Fruit fly (Drosophila melanogaster) whole organism, embryonic: ENCODE data around the gene Cyt-c-p.

Experiments
- CG10462 ChIP-seq: fragments of 200-800 bp; sonication (Bioruptor generic); optimal IDR thresholded peaks from 2 replicates; lab custom pipeline; 2016; ENCODE audit warnings: missing biosample characterization, missing genetic modification characterization
- CG10543 ChIP-seq: fragments of 200-800 bp; sonication (Bioruptor generic); optimal IDR thresholded peaks from 3 replicates; lab custom pipeline; 2017; ENCODE audit warnings: missing biosample characterization, mild to moderate bottlenecking, missing genetic modification characterization, moderate library complexity
- CG10654 ChIP-seq: fragments of 200-800 bp; sonication (Bioruptor generic); optimal IDR thresholded peaks from 2 replicates; lab custom pipeline; 2016; ENCODE audit warnings: missing biosample characterization, missing genetic modification characterization
- CG10979 ChIP-seq: fragments of 200-800 bp; sonication (Bioruptor generic); optimal IDR thresholded peaks from 2 replicates; lab custom pipeline; 2018; ENCODE audit warnings: missing biosample characterization, mild to moderate bottlenecking, missing genetic modification characterization, moderate library complexity
- CG12155 ChIP-seq: fragments of 200-800 bp; sonication (Bioruptor generic); optimal IDR thresholded peaks from 3 replicates; lab custom pipeline; 2016; ENCODE audit warnings: missing biosample characterization, missing genetic modification characterization
- CG12744 ChIP-seq: fragments of 200-800 bp; sonication (Bioruptor generic); optimal IDR thresholded peaks from 2 replicates; lab custom pipeline; 2016; ENCODE audit warnings: missing biosample characterization, missing genetic modification characterization
- CG12942 ChIP-seq: fragments of 200-800 bp; sonication (Bioruptor generic); optimal IDR thresholded peaks from 3 replicates; lab custom pipeline; 2016; ENCODE audit warnings: missing biosample characterization, missing genetic modification characterization
- CG17802 ChIP-seq: fragments of 200-800 bp; sonication (Bioruptor generic); optimal IDR thresholded peaks from 2 replicates; lab custom pipeline; 2018; ENCODE audit warnings: missing biosample characterization, mild to moderate bottlenecking, missing genetic modification characterization, moderate library complexity
- CG2116 ChIP-seq: fragments of 200-800 bp; sonication (Bioruptor generic); optimal IDR thresholded peaks from 3 replicates; lab custom pipeline; 2018; ENCODE audit warnings: missing biosample characterization, mild to moderate bottlenecking, missing genetic modification characterization
- CG2129 ChIP-seq: fragments of 200-800 bp; sonication (Bioruptor generic); IDR thresholded peaks from 2 replicates; pipeline ENCODE4 v1.3.6; 2022; ENCODE audit warnings: missing biosample characterization, missing genetic modification characterization; ENCODE audit not compliant: partially characterized antibody
- CG2678 ChIP-seq: fragments of 200-800 bp; sonication (Bioruptor generic); optimal IDR thresholded peaks from 3 replicates; lab custom pipeline; 2019; ENCODE audit warnings: missing biosample characterization, mild to moderate bottlenecking, missing genetic modification characterization, moderate library complexity
- CG31441 ChIP-seq: fragments of 200-800 bp; sonication (Bioruptor generic); IDR thresholded peaks from 2 replicates; pipeline ENCODE4 v1.3.6; 2022; ENCODE audit warnings: missing biosample characterization, missing genetic modification characterization
- CG33557 ChIP-seq: fragments of 200-800 bp; sonication (Bioruptor generic); optimal IDR thresholded peaks from 2 replicates; lab custom pipeline; 2019; ENCODE audit warnings: missing biosample characterization, mild to moderate bottlenecking, missing genetic modification characterization, moderate library complexity
- CG6765 ChIP-seq: fragments of 200-800 bp; sonication (Bioruptor generic); optimal IDR thresholded peaks from 3 replicates; lab custom pipeline; 2017; ENCODE audit warnings: missing biosample characterization, mild to moderate bottlenecking, missing genetic modification characterization
- CG7745 ChIP-seq: fragments of 200-800 bp; sonication (Bioruptor generic); optimal IDR thresholded peaks from 2 replicates; lab custom pipeline; 2018; ENCODE audit warnings: missing biosample characterization, mild to moderate bottlenecking, missing genetic modification characterization, moderate library complexity
- CG8089 ChIP-seq: fragments of 200-800 bp; sonication (Bioruptor generic); optimal IDR thresholded peaks from 3 replicates; lab custom pipeline; 2016; ENCODE audit warnings: missing biosample characterization, missing genetic modification characterization
- CG8281 ChIP-seq: fragments of 200-800 bp; sonication (Bioruptor generic); optimal IDR thresholded peaks from 2 replicates; lab custom pipeline; 2018; ENCODE audit warnings: missing biosample characterization, mild to moderate bottlenecking, missing genetic modification characterization, moderate library complexity
- CG8765 ChIP-seq: fragments of 200-800 bp; sonication (Bioruptor generic); IDR thresholded peaks from 2 replicates; pipeline ENCODE4 v1.3.6; 2022; ENCODE audit warnings: missing biosample characterization, missing genetic modification characterization
- CG8944 ChIP-seq: fragments of 200-800 bp; sonication (Bioruptor generic); optimal IDR thresholded peaks from 3 replicates; lab custom pipeline; 2016; ENCODE audit warnings: missing biosample characterization, missing genetic modification characterization
- H2.0 ChIP-seq: fragments of 200-800 bp; sonication (Bioruptor generic); IDR thresholded peaks from 2 replicates; pipeline ENCODE4 v1.3.6; 2022; ENCODE audit warnings: missing biosample characterization, missing genetic modification characterization
- Hmr ChIP-seq: fragments of 200-800 bp; sonication (Bioruptor generic); optimal IDR thresholded peaks from 3 replicates; lab custom pipeline; 2017; ENCODE audit warnings: mild to moderate bottlenecking, missing biosample characterization, missing genetic modification reagents, missing genetic modification characterization
- MTF-1 ChIP-seq: fragments of 200-800 bp; sonication (Bioruptor generic); optimal IDR thresholded peaks from 2 replicates; lab custom pipeline; 2018; ENCODE audit warnings: missing biosample characterization, mild to moderate bottlenecking, missing genetic modification characterization, borderline replicate concordance
- Nf-YA ChIP-seq: fragments of 200-800 bp; sonication (Bioruptor generic); IDR thresholded peaks from 2 replicates; pipeline ENCODE4 v1.3.6; 2022; ENCODE audit warnings: missing biosample characterization, missing genetic modification characterization
- Scr ChIP-seq: fragments of 200-800 bp; sonication (Bioruptor generic); IDR thresholded peaks from 2 replicates; pipeline ENCODE4 v1.3.6; 2022; ENCODE audit warnings: missing biosample characterization, missing genetic modification characterization; ENCODE audit not compliant: partially characterized antibody
- Side ChIP-seq: fragments of 200-800 bp; sonication (Bioruptor generic); optimal IDR thresholded peaks from 2 replicates; lab custom pipeline; 2016; ENCODE audit warnings: missing biosample characterization, missing genetic modification characterization
- Sox100B ChIP-seq: fragments of 200-800 bp; sonication (Bioruptor generic); optimal IDR thresholded peaks from 3 replicates; lab custom pipeline; 2018; ENCODE audit warnings: missing biosample characterization, mild to moderate bottlenecking, missing genetic modification characterization
- Trl ChIP-seq, 3 experiments: fragments of >200 bp in 2 of 3; fragments of 200-800 bp in 1 of 3; sonication (Bioruptor generic) in 1 of 3; optimal IDR thresholded peaks; 2 replicates in 1 of 3; 3 replicates in 2 of 3; lab custom pipeline; 2016 to 2017; ENCODE audit warnings: missing biosample characterization in 1 of 3, missing genetic modification characterization in 1 of 3
- bigmax ChIP-seq: fragments of 200-800 bp; sonication (Bioruptor generic); optimal IDR thresholded peaks from 2 replicates; lab custom pipeline; 2018; ENCODE audit warnings: missing biosample characterization, mild to moderate bottlenecking, missing genetic modification characterization
- cas ChIP-seq: fragments of 200-800 bp; sonication (Bioruptor generic); IDR thresholded peaks from 2 replicates; pipeline ENCODE4 v1.3.6; 2022; ENCODE audit warnings: missing biosample characterization, missing genetic modification characterization
- dan ChIP-seq: fragments of 200-800 bp; sonication (Bioruptor generic); IDR thresholded peaks from 2 replicates; pipeline ENCODE4 v1.3.6; 2022; ENCODE audit warnings: missing biosample characterization, missing genetic modification characterization
- en ChIP-seq: fragments of 200-800 bp; sonication (Bioruptor generic); optimal IDR thresholded peaks from 2 replicates; lab custom pipeline; 2016; ENCODE audit warnings: missing biosample characterization, missing genetic modification characterization
- fd102C ChIP-seq: fragments of 200-800 bp; sonication (Bioruptor generic); optimal IDR thresholded peaks from 2 replicates; lab custom pipeline; 2018; ENCODE audit warnings: missing biosample characterization, mild to moderate bottlenecking, missing genetic modification characterization, moderate library complexity
- fd64A ChIP-seq: fragments of 200-800 bp; sonication (Bioruptor generic); optimal IDR thresholded peaks from 3 replicates; lab custom pipeline; 2018; ENCODE audit warnings: missing biosample characterization, mild to moderate bottlenecking, missing genetic modification characterization
- fru ChIP-seq: fragments of >200 bp; optimal IDR thresholded peaks from 2 replicates; lab custom pipeline; 2017
- gfzf ChIP-seq: fragments of 200-800 bp; sonication (Bioruptor generic); optimal IDR thresholded peaks from 2 replicates; lab custom pipeline; 2016; ENCODE audit warnings: missing biosample characterization, mild to moderate bottlenecking, missing genetic modification characterization, moderate library complexity
- h ChIP-seq: fragments of >200 bp; optimal IDR thresholded peaks from 2 replicates; lab custom pipeline; 2017
- mirr ChIP-seq: fragments of 200-800 bp; sonication (Bioruptor generic); optimal IDR thresholded peaks from 3 replicates; lab custom pipeline; 2018; ENCODE audit warnings: missing biosample characterization, mild to moderate bottlenecking, missing genetic modification characterization
- nmo ChIP-seq: fragments of 200-800 bp; sonication (Bioruptor generic); optimal IDR thresholded peaks from 2 replicates; lab custom pipeline; 2018; ENCODE audit warnings: missing biosample characterization, mild to moderate bottlenecking, missing genetic modification characterization, moderate library complexity
- oc ChIP-seq: fragments of 200-800 bp; sonication (Bioruptor generic); optimal IDR thresholded peaks from 2 replicates; lab custom pipeline; 2018; ENCODE audit warnings: missing biosample characterization, mild to moderate bottlenecking, missing genetic modification characterization, moderate library complexity
- pita ChIP-seq: fragments of 200-800 bp; sonication (Bioruptor generic); optimal IDR thresholded peaks from 2 replicates; lab custom pipeline; 2017; ENCODE audit warnings: missing biosample characterization, mild to moderate bottlenecking, missing genetic modification characterization
- pnt ChIP-seq: fragments of 200-800 bp; sonication (Bioruptor generic); optimal IDR thresholded peaks from 3 replicates; lab custom pipeline; 2016; ENCODE audit warnings: missing biosample characterization, missing genetic modification characterization
- pzg ChIP-seq: fragments of 200-800 bp; sonication (Bioruptor generic); optimal IDR thresholded peaks from 3 replicates; lab custom pipeline; 2018; ENCODE audit warnings: missing biosample characterization, mild to moderate bottlenecking, missing genetic modification characterization, moderate library complexity
- repo ChIP-seq: fragments of 200-800 bp; sonication (Bioruptor generic); optimal IDR thresholded peaks from 2 replicates; lab custom pipeline; 2016; ENCODE audit warnings: missing biosample characterization, missing genetic modification characterization
- run ChIP-seq: fragments of 200-800 bp; sonication (Bioruptor generic); optimal IDR thresholded peaks from 3 replicates; lab custom pipeline; 2018; ENCODE audit warnings: missing biosample characterization, mild to moderate bottlenecking, missing genetic modification characterization
- sens ChIP-seq: fragments of 200-800 bp; sonication (Bioruptor generic); peaks from one replicate; lab custom pipeline; 2016; ENCODE audit warnings: missing biosample characterization, missing genetic modification characterization
- sug ChIP-seq: fragments of 200-800 bp; optimal IDR thresholded peaks from 2 replicates; lab custom pipeline; 2019; ENCODE audit warnings: missing biosample characterization, mild to moderate bottlenecking, missing genetic modification characterization, moderate library complexity
- tio ChIP-seq: fragments of 200-800 bp; sonication (Bioruptor generic); optimal IDR thresholded peaks from 2 replicates; lab custom pipeline; 2017; ENCODE audit warnings: missing biosample characterization, missing genetic modification characterization, inconsistent platforms
- trem ChIP-seq: fragments of 200-800 bp; optimal IDR thresholded peaks from 3 replicates; lab custom pipeline; 2019; ENCODE audit warnings: missing biosample characterization, mild to moderate bottlenecking, missing genetic modification characterization, moderate library complexity
- zf30C ChIP-seq: fragments of 200-800 bp; sonication (Bioruptor generic); optimal IDR thresholded peaks from 3 replicates; lab custom pipeline; 2018; ENCODE audit warnings: missing biosample characterization, mild to moderate bottlenecking, missing genetic modification characterization
- zfh2 ChIP-seq: fragments of 200-800 bp; sonication (Bioruptor generic); optimal IDR thresholded peaks from 2 replicates; lab custom pipeline; 2016; ENCODE audit warnings: missing biosample characterization, missing genetic modification characterization

The Cyt-c-p gene

DNA sequence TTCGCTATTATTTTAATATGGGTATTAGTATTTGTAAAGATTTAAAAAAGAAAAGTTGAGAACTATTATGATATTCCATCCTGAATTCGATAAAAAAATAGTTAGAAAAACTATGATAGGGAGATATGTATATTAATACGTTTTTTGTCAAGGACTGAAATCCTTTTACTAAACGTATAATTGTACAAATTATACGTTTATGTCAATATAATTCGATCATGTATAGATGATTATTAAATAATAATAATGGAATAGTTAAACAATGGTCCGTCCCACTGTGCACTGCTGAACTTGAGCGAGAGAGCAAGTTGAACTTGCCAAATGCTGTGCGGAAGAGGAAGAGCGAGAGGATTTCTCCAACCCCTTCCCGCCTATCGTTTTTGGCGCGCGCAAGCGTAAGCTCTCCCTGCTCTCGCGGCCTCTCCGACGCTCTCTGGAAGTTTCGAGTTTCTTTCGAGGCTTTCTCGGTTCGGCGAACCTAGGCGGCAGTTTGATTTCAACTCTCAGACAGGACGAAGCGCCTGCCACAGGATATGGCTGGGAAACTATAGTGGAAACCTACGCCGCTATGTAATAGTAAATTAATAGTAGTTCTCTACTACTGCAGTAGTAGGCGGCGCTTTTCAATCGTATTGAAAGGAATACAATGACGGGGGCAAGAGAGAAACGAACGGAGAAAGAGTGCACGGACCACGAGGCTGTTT lies 34.7 kb upstream of the Cyt-c-p start (continued):
- peak; percentile 66 for TF ChIP-seq CG31441 (GFP tag; lab: Robert Waterston, UW)
- TF ChIP-seq oc, result peak; percentile 50
- TF ChIP-seq pita, result no peak
- peak; percentile 89 for TF ChIP-seq CG2678 (tag; lab: Kevin White, UChicago)
- TF ChIP-seq CG6765 (GFP tag; lab: Kevin White, UChicago), result no peak
- peak; percentile 78 for TF ChIP-seq Hmr
- no peak for TF ChIP-seq CG12744 (GFP tag; lab: Kevin White, UChicago)
- no peak for TF ChIP-seq CG8944 (GFP tag; lab: Kevin White, UChicago)
- TF ChIP-seq Side, result no peak
- TF ChIP-seq pnt, result no peak
- TF ChIP-seq pzg (GFP tag; lab: Kevin White, UChicago), result no peak
- no peak for TF ChIP-seq bigmax (GFP tag; lab: Kevin White, UChicago)
- no peak for TF ChIP-seq repo (GFP tag; lab: Kevin White, UChicago)
- no peak for TF ChIP-seq CG33557 (GFP tag; lab: Kevin White, UChicago)
- TF ChIP-seq dan (GFP tag; lab: Robert Waterston, UW), result no peak
- TF ChIP-seq CG8281 (tag; lab: Kevin White, UChicago), result no peak
- no peak for TF ChIP-seq CG7745 (tag; lab: Kevin White, UChicago)
- peak; percentile 75 for TF ChIP-seq nmo (GFP tag; lab: Kevin White, UChicago)
- TF ChIP-seq Sox100B (GFP tag; lab: Kevin White, UChicago), result peak; percentile 78
- peak; percentile 2 for TF ChIP-seq CG2116 (GFP tag; lab: Kevin White, UChicago)
- TF ChIP-seq CG10979 (tag; lab: Kevin White, UChicago), result peak; percentile 78
- no peak for TF ChIP-seq CG8765 (GFP tag; lab: Robert Waterston, UW)
- TF ChIP-seq tio, result peak; percentile 47
- no peak for TF ChIP-seq mirr
- TF ChIP-seq CG10543 (GFP tag; lab: Kevin White, UChicago), result peak; percentile 40
- TF ChIP-seq en (GFP tag; lab: Kevin White, UChicago), result no peak
- TF ChIP-seq CG10462, result no peak
- peak; percentile 52 for TF ChIP-seq run (tag; lab: Kevin White, UChicago)
- TF ChIP-seq MTF-1 (GFP tag; lab: Kevin White, UChicago), result peak; percentile 4
- TF ChIP-seq zfh2 (GFP tag; lab: Kevin White, UChicago), result no peak
- no peak for TF ChIP-seq fd102C
- no peak for TF ChIP-seq h (lab: Kevin White, UChicago)
- TF ChIP-seq Trl (optimal IDR thresholded peaks at IDR 0.05; lab: Kevin White, UChicago), result peak; percentile 68 to 76
- no peak for TF ChIP-seq Trl (GFP tag; optimal IDR thresholded peaks at IDR 0.05; lab: Kevin White, UChicago)
- peak; percentile 24 for TF ChIP-seq CG10654
- TF ChIP-seq fd64A (GFP tag; lab: Kevin White, UChicago), result no peak
- no peak for TF ChIP-seq Nf-YA (GFP tag; lab: Robert Waterston, UW)
- TF ChIP-seq sug (tag; lab: Kevin White, UChicago), result peak; percentile 62
- TF ChIP-seq CG8089, result no peak
- TF ChIP-seq trem (tag; lab: Kevin White, UChicago), result peak; percentile 49
- peak; percentile 28 for TF ChIP-seq CG12155
- TF ChIP-seq gfzf (GFP tag; lab: Kevin White, UChicago), result no peak
- TF ChIP-seq CG12942, result no peak
- TF ChIP-seq fru (lab: Kevin White, UChicago), result no peak
- TF ChIP-seq Scr (GFP tag; lab: Robert Waterston, UW), result no peak
- TF ChIP-seq H2.0 (GFP tag; lab: Robert Waterston, UW), result no peak
- no peak for TF ChIP-seq zf30C (GFP tag; lab: Kevin White, UChicago)
- no peak for TF ChIP-seq CG2129
- no peak for TF ChIP-seq cas (GFP tag; lab: Robert Waterston, UW)
- TF ChIP-seq sens (GFP tag; lab: Kevin White, UChicago), result peak; percentile 17
- TF ChIP-seq CG17802, result no peak
